Worm (Caenorhabditis elegans) whole organism, early embryonic: Measurements from ENCODE around the gene srx-56.

ENCODE experiments used
- B0310.2 ChIP-seq: sonication (generic microtip); optimal IDR thresholded peaks from 2 replicates; lab custom pipeline; 2016; ENCODE audit warnings: mild to moderate bottlenecking, missing genetic modification characterization, missing compliant biosample characterization
- ama-1 ChIP-seq: fragments of 150-350 bp; optimal IDR thresholded peaks from 2 replicates; lab custom pipeline; 2014
- ceh-13 ChIP-seq: fragments of 200-800 bp; sonication (Bioruptor generic); optimal IDR thresholded peaks from 2 replicates; lab custom pipeline; 2018; ENCODE audit warnings: mild to moderate bottlenecking, missing genetic modification characterization, missing compliant biosample characterization
- flt-1 ChIP-seq: fragments of 200-800 bp; sonication (Bioruptor generic); IDR thresholded peaks from 2 replicates; pipeline ENCODE4 v1.3.6; 2022; ENCODE audit warnings: missing genetic modification characterization, missing compliant biosample characterization
- hmg-4 ChIP-seq: fragments of 200-800 bp; sonication (Bioruptor generic); optimal IDR thresholded peaks from 2 replicates; lab custom pipeline; 2018; ENCODE audit warnings: mild to moderate bottlenecking, missing genetic modification characterization, missing compliant biosample characterization
- pes-1 ChIP-seq: fragments of 200-800 bp; sonication (Bioruptor generic); IDR thresholded peaks from 2 replicates; pipeline ENCODE4 v1.3.6; 2022; ENCODE audit warnings: missing genetic modification reagents, missing genetic modification characterization, missing compliant biosample characterization
- tbx-11 ChIP-seq: fragments of 200-800 bp; sonication (Bioruptor generic); IDR thresholded peaks from 2 replicates; pipeline ENCODE4 v1.3.6; 2022; ENCODE audit warnings: missing genetic modification characterization, missing compliant biosample characterization

- TF ChIP-seq flt-1 (no peak), ama-1 (lab: Kevin White, UChicago) (no peak), B0310.2 (tag; lab: Kevin White, UChicago) (no peak), hmg-4 (GFP tag; lab: Kevin White, UChicago) (no peak), ceh-13 (GFP tag; lab: Kevin White, UChicago) (no peak), pes-1 (GFP tag; lab: Robert Waterston, UW) (no peak), tbx-11 (GFP tag; lab: Robert Waterston, UW) (no peak)
Measured at ce11 chrV:7420162-7420561, 46.0 kb downstream of the srx-56 start, which contains the start of gene srxa-4.
